Worm (Caenorhabditis elegans) whole organism, L4 larva: ENCODE data around the gene F49C5.9.
"Not testable (repeated sequence)": the region's sequence is repeated elsewhere in the genome, so short reads cannot be mapped to it uniquely, and the experiment has no call there.

ENCODE experiments used
- F26F4.8 ChIP-seq: fragments of 200-800 bp; sonication (Bioruptor generic); conservative IDR thresholded peaks from 2 replicates; pipeline ENCODE4 v1.3.6; 2022; ENCODE audit warnings: missing genetic modification characterization, missing compliant biosample characterization
- F37D6.2 ChIP-seq: sonication (generic microtip); optimal IDR thresholded peaks from 2 replicates; lab custom pipeline; 2016; ENCODE audit warnings: mild to moderate bottlenecking, missing genetic modification characterization, missing compliant biosample characterization
- R02D3.7 ChIP-seq: fragments of 150-350 bp; sonication (generic microtip); optimal IDR thresholded peaks from 3 replicates; lab custom pipeline; 2014; ENCODE audit warnings: missing biosample characterization, missing genetic modification characterization
- T20F7.1 ChIP-seq: fragments of 200-800 bp; sonication (Bioruptor generic); optimal IDR thresholded peaks from 2 replicates; lab custom pipeline; 2018; ENCODE audit warnings: mild to moderate bottlenecking, missing genetic modification characterization, missing compliant biosample characterization
- T26A8.4 ChIP-seq: fragments of 200-800 bp; sonication (Bioruptor generic); IDR thresholded peaks from 2 replicates; pipeline ENCODE4 v1.3.6; 2022; ENCODE audit warnings: missing genetic modification characterization, missing compliant biosample characterization
- Y48G9A.11 ChIP-seq: fragments of 200-800 bp; sonication (Bioruptor generic); IDR thresholded peaks from 2 replicates; pipeline ENCODE4 v1.3.6; 2022; ENCODE audit warnings: missing genetic modification reagents, missing genetic modification characterization, missing compliant biosample characterization
- aha-1 ChIP-seq: fragments of 150-350 bp; peaks from one replicate; lab custom pipeline; 2014; ENCODE audit warnings: missing biosample characterization, missing genetic modification characterization
- aly-2 ChIP-seq: sonication (generic microtip); optimal IDR thresholded peaks from 2 replicates; lab custom pipeline; 2018; ENCODE audit warnings: missing biosample characterization, missing genetic modification characterization
- ceh-20 ChIP-seq: fragments of 200-800 bp; sonication (Bioruptor generic); IDR thresholded peaks from 2 replicates; pipeline ENCODE4 v1.3.6; 2022; ENCODE audit warnings: missing genetic modification reagents, missing genetic modification characterization, missing compliant biosample characterization
- ceh-28 ChIP-seq: fragments of 150-350 bp; optimal IDR thresholded peaks from 2 replicates; lab custom pipeline; 2014; ENCODE audit warnings: missing biosample characterization, missing genetic modification reagents, missing genetic modification characterization
- daf-12 ChIP-seq: fragments of 150-350 bp; optimal IDR thresholded peaks from 2 replicates; lab custom pipeline; 2014; ENCODE audit warnings: missing biosample characterization, missing genetic modification reagents, missing genetic modification characterization
- daf-8 ChIP-seq: fragments of 200-800 bp; sonication (Bioruptor generic); IDR thresholded peaks from 2 replicates; pipeline ENCODE4 v1.3.6; 2022; ENCODE audit warnings: missing genetic modification characterization, missing compliant biosample characterization
- dmd-6 ChIP-seq: fragments of 200-800 bp; sonication (Bioruptor generic); IDR thresholded peaks from 2 replicates; pipeline ENCODE4 v1.3.6; 2022; ENCODE audit warnings: missing genetic modification reagents, missing genetic modification characterization, missing compliant biosample characterization
- egl-43 ChIP-seq: fragments of 200-800 bp; sonication (Bioruptor generic); IDR thresholded peaks from 2 replicates; pipeline ENCODE4 v1.3.6; 2022; ENCODE audit warnings: missing genetic modification reagents, missing genetic modification characterization, missing compliant biosample characterization
- hif-1 ChIP-seq, 2 experiments: sonication (generic microtip); optimal IDR thresholded peaks; 2 replicates each; lab custom pipeline; 2016 to 2017; ENCODE audit warnings: missing compliant biosample characterization in 2 of 2, missing genetic modification characterization in 2 of 2, missing genetic modification reagents in 2 of 2, missing genotype in 2 of 2, mild to moderate bottlenecking in 1 of 2
- hlh-11 ChIP-seq: fragments of 200-800 bp; sonication (Bioruptor generic); optimal IDR thresholded peaks from 2 replicates; lab custom pipeline; 2018; ENCODE audit warnings: mild to moderate bottlenecking, missing genetic modification characterization, missing compliant biosample characterization
- hlh-30 ChIP-seq: sonication (generic microtip); optimal IDR thresholded peaks from 2 replicates; lab custom pipeline; 2017; ENCODE audit warnings: antibody characterized with exemption, mild to moderate bottlenecking, missing genetic modification characterization, missing compliant biosample characterization; ENCODE audit not compliant: insufficient read depth
- hmg-1.1 ChIP-seq: fragments of 200-800 bp; sonication (Bioruptor generic); IDR thresholded peaks from 2 replicates; pipeline ENCODE4 v1.3.6; 2022; ENCODE audit warnings: missing genetic modification reagents, missing genetic modification characterization, missing compliant biosample characterization
- lin-1 ChIP-seq: fragments of 200-800 bp; sonication (Bioruptor generic); IDR thresholded peaks from 2 replicates; pipeline ENCODE4 v1.3.6; 2022; ENCODE audit warnings: missing genetic modification reagents, missing genetic modification characterization, missing compliant biosample characterization
- lin-38 ChIP-seq: fragments of 200-800 bp; sonication (Bioruptor generic); IDR thresholded peaks from 2 replicates; pipeline ENCODE4 v1.3.6; 2022; ENCODE audit warnings: missing genetic modification reagents, missing genetic modification characterization, missing compliant biosample characterization
- lin-39 ChIP-seq: fragments of 150-350 bp; optimal IDR thresholded peaks from 2 replicates; lab custom pipeline; 2014; ENCODE audit warnings: missing biosample characterization, missing genetic modification reagents, missing genetic modification characterization
- lsy-2 ChIP-seq, 2 experiments: fragments of 150-350 bp in 1 of 2; sonication (generic microtip) in 1 of 2; optimal IDR thresholded peaks; 2 replicates each; lab custom pipeline; 2014 to 2017; ENCODE audit warnings: missing biosample characterization in 2 of 2, missing genetic modification characterization in 2 of 2
- madf-5 ChIP-seq, 2 experiments: fragments of 200-800 bp; sonication (Bioruptor generic); IDR thresholded peaks; 2 replicates each; pipeline ENCODE4 v1.3.6; 2022; ENCODE audit warnings: missing compliant biosample characterization in 2 of 2, missing genetic modification characterization in 2 of 2
- madf-9 ChIP-seq: fragments of 200-800 bp; sonication (Bioruptor generic); conservative IDR thresholded peaks from 2 replicates; pipeline ENCODE4 v1.3.6; 2022; ENCODE audit warnings: missing genetic modification reagents, missing genetic modification characterization, missing compliant biosample characterization
- mxl-3 ChIP-seq: fragments of 200-800 bp; sonication (Bioruptor generic); optimal IDR thresholded peaks from 2 replicates; lab custom pipeline; 2018; ENCODE audit warnings: mild to moderate bottlenecking, missing genetic modification characterization, missing compliant biosample characterization
- nhr-10 ChIP-seq: fragments of 150-350 bp; optimal IDR thresholded peaks from 2 replicates; lab custom pipeline; 2014; ENCODE audit warnings: missing biosample characterization, missing genetic modification characterization
- nhr-11 ChIP-seq: fragments of 150-350 bp; optimal IDR thresholded peaks from 2 replicates; lab custom pipeline; 2014; ENCODE audit warnings: missing biosample characterization, missing genetic modification characterization
- nhr-25 ChIP-seq: sonication (generic microtip); optimal IDR thresholded peaks from 2 replicates; lab custom pipeline; 2017; ENCODE audit warnings: missing genetic modification characterization, mild to moderate bottlenecking, missing compliant biosample characterization, antibody characterized with exemption, moderate library complexity, borderline replicate concordance; ENCODE audit not compliant: insufficient read depth
- nhr-48 ChIP-seq: sonication (generic microtip); optimal IDR thresholded peaks from 2 replicates; lab custom pipeline; 2016; ENCODE audit warnings: mild to moderate bottlenecking, missing genetic modification characterization, missing compliant biosample characterization
- nhr-6 ChIP-seq: fragments of 150-350 bp; optimal IDR thresholded peaks from 2 replicates; lab custom pipeline; 2014; ENCODE audit warnings: missing biosample characterization, missing genetic modification characterization
- nhr-76 ChIP-seq: fragments of 150-350 bp; optimal IDR thresholded peaks from 2 replicates; lab custom pipeline; 2014; ENCODE audit warnings: missing biosample characterization, missing genetic modification characterization
- pha-4 ChIP-seq, 2 experiments: fragments of 150-350 bp in 1 of 2; fragments of 200-800 bp in 1 of 2; sonication (Bioruptor generic) in 1 of 2; IDR thresholded peaks in 1 of 2; optimal IDR thresholded peaks in 1 of 2; 2 replicates each; pipeline versions ENCODE4 v1.3.6 to Lab custom; 2014 to 2022; ENCODE audit warnings: missing genetic modification characterization in 2 of 2, missing genetic modification reagents in 2 of 2, missing biosample characterization in 1 of 2, missing compliant biosample characterization in 1 of 2
- php-3 ChIP-seq: fragments of 200-800 bp; sonication (Bioruptor generic); IDR thresholded peaks from 2 replicates; pipeline ENCODE4 v1.3.6; 2022; ENCODE audit warnings: missing genetic modification reagents, missing genetic modification characterization, missing compliant biosample characterization
- pqm-1 ChIP-seq: sonication (generic microtip); optimal IDR thresholded peaks from 2 replicates; lab custom pipeline; 2017; ENCODE audit warnings: missing biosample characterization, missing genetic modification characterization
- spr-1 ChIP-seq: sonication (generic microtip); optimal IDR thresholded peaks from 2 replicates; lab custom pipeline; 2016; ENCODE audit warnings: mild to moderate bottlenecking, missing genetic modification characterization, missing compliant biosample characterization
- tag-97 ChIP-seq: fragments of 200-800 bp; sonication (Bioruptor generic); IDR thresholded peaks from 2 replicates; pipeline ENCODE4 v1.3.6; 2022; ENCODE audit warnings: missing genetic modification characterization, missing compliant biosample characterization
- tra-1 ChIP-seq: fragments of 200-800 bp; sonication (Bioruptor generic); IDR thresholded peaks from 2 replicates; pipeline ENCODE4 v1.3.6; 2022; ENCODE audit warnings: missing genetic modification reagents, missing genetic modification characterization, missing compliant biosample characterization
- unc-62 ChIP-seq, 3 experiments: fragments of 150-350 bp in 1 of 3; sonication (generic microtip); optimal IDR thresholded peaks in 2 of 3; peaks in 1 of 3; 1 replicate in 1 of 3; 2 replicates in 2 of 3; lab custom pipeline; 2014 to 2017; ENCODE audit warnings: missing biosample characterization in 3 of 3, missing genetic modification characterization in 3 of 3, missing genetic modification reagents in 3 of 3, missing genotype in 1 of 3
- zfp-3 ChIP-seq: fragments of 200-800 bp; sonication (Bioruptor generic); conservative IDR thresholded peaks from 2 replicates; pipeline ENCODE4 v1.3.6; 2022; ENCODE audit warnings: missing genetic modification reagents, missing genetic modification characterization, missing compliant biosample characterization
- zip-11 ChIP-seq: fragments of 200-800 bp; sonication (Bioruptor generic); IDR thresholded peaks from 2 replicates; pipeline ENCODE4 v1.3.6; 2022; ENCODE audit warnings: missing genetic modification characterization, missing compliant biosample characterization
- ztf-11 ChIP-seq: fragments of 150-350 bp; optimal IDR thresholded peaks from 2 replicates; lab custom pipeline; 2014; ENCODE audit warnings: missing biosample characterization, missing genetic modification characterization

The F49C5.9 gene

DNA sequence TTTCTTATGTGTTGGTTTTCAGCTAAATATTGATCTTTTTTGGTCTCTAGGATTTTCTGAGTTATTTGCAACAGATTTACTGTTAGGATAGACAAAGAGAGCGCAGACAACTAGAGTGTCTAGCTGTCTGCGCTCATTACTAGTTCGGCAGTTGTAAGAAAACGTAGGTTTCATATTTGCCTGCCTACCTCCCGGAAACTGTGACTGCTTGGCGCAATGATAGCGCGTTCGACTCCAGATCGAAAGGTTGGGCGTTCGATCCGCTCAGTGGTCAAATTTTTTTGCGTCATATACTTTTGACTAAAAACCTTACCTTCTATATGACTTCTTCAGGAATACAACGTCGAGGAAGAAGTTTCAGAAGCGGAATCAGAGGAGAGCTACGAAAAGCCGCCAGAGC lies 5.0 kb downstream of the F49C5.9 start:
- no peak for TF ChIP-seq madf-9 (GFP tag; lab: Robert Waterston, UW)
- TF ChIP-seq R02D3.7: no peak
- no peak for TF ChIP-seq daf-12 (tag; lab: Kevin White, UChicago)
- no peak for TF ChIP-seq F26F4.8
- TF ChIP-seq hlh-11 (tag; lab: Kevin White, UChicago): no peak
- TF ChIP-seq mxl-3 (GFP tag; lab: Kevin White, UChicago): no peak
- TF ChIP-seq egl-43: peak; percentile 42; the same call in 1 of the 2 replicates
- TF ChIP-seq madf-5 (GFP tag; IDR thresholded peaks at IDR 0.05; lab: Robert Waterston, UW): no peak
- no peak for TF ChIP-seq nhr-11
- no peak for TF ChIP-seq spr-1 (tag; lab: Kevin White, UChicago)
- TF ChIP-seq pha-4 (GFP tag; IDR thresholded peaks at IDR 0.05; lab: Robert Waterston, UW): no peak
- TF ChIP-seq pha-4 (tag; optimal IDR thresholded peaks at IDR 0.05; lab: Kevin White, UChicago): no peak
- peak in 1 of 2 experiments; percentile 89 for TF ChIP-seq unc-62 (GFP tag; optimal IDR thresholded peaks at IDR 0.05 in 1 of 2; lab: Kevin White, UChicago)
- TF ChIP-seq unc-62 (tag; optimal IDR thresholded peaks at IDR 0.05; lab: Kevin White, UChicago): no peak

DNA sequence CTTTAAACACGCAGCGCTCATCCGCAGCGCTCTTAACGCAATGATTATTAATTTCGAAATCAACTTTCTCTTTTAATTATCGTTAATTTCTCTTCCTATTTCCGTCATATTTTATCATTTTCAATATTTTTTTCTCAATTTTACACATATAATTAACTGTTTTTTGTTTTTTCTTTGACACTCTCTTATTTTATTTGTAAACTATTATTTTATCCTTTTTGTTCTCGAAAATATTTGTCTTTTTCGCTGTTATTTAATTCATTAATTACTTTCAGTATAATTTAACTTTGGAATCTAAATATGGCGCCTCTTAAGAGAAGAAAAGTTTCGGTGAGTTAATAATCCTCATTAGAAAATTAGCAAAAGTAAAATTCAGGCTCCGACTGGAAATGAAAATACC lies 8.2 kb downstream of the F49C5.9 start, which contains the start of gene F49C5.3:
Gene F49C5.3, plus strand, starts transcription at position 301 of the 400 bp plus-strand sequence.
- not testable (repeated sequence) for TF ChIP-seq nhr-6 (tag; lab: Kevin White, UChicago); php-3 (GFP tag; lab: Robert Waterston, UW); T20F7.1 (GFP tag; lab: Kevin White, UChicago)

DNA sequence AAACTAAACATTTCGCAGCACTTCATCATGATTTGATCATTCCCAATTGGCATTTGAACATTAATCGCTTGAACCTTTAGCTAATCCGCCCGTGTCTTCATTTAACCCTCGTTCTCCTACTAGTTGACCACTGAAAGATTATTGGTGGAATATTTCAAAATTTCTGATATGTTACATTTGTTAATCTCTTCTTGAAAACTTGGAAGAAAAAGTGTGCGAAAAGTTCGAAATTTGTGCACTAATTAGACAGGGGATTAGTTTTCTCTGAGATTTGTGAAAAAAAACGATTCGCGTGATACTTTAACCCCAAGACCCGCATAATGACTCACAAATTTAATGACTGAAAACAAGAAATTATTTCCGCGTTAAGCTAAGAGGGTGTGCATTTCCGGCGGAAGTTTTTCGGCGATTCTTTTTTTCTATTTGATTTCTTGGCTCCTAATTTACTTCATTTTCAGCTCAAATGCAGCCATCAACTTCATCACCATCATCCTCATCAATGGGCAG lies 9.1 kb downstream of the F49C5.9 start, which contains the start of gene nimk-1:
Gene nimk-1, plus strand, starts transcription at position 457 of the 507 bp plus-strand sequence.
- no peak for TF ChIP-seq zip-11 (GFP tag; lab: Robert Waterston, UW)
- no peak for TF ChIP-seq pqm-1 (tag; lab: Kevin White, UChicago)
- TF ChIP-seq nhr-25 (tag; lab: Kevin White, UChicago): no peak

- TF ChIP-seq hlh-30 (tag; lab: Kevin White, UChicago) (no peak), F37D6.2 (tag; lab: Kevin White, UChicago) (no peak), nhr-48 (tag; lab: Kevin White, UChicago) (no peak), daf-8 (no peak), ceh-20 (no peak), tra-1 (GFP tag; lab: Robert Waterston, UW) (no peak)
These were observed 13.5 kb downstream of the F49C5.9 start, which contains the start of gene srx-120 for ce11 chrII:12530958-12531357. srx-120 (plus strand) TSS chrII:12531258.

ce11 chrII:12527947-12528346 lies 16.5 kb downstream of the F49C5.9 start, which contains the start of gene srx-119:
srx-119 (plus strand) TSS chrII:12528247.
- TF ChIP-seq egl-43 (no peak), lin-38 (GFP tag; lab: Robert Waterston, UW) (no peak), dmd-6 (GFP tag; lab: Robert Waterston, UW) (no peak), aly-2 (no peak), zfp-3 (GFP tag; lab: Robert Waterston, UW) (no peak), nhr-10 (no peak), daf-8 (no peak), nhr-76 (tag; lab: Kevin White, UChicago) (no peak), hlh-11 (tag; lab: Kevin White, UChicago) (no peak), ceh-28 (no peak), tag-97 (GFP tag; lab: Robert Waterston, UW) (no peak), lin-39 (tag; lab: Kevin White, UChicago) (no peak), aha-1 (no peak), Y48G9A.11 (GFP tag; lab: Robert Waterston, UW) (no peak), lsy-2 (tag; optimal IDR thresholded peaks at IDR 0.05; lab: Kevin White, UChicago) (no peak), lin-1 (GFP tag; lab: Robert Waterston, UW) (no peak), T26A8.4 (GFP tag; lab: Robert Waterston, UW) (no peak), hmg-1.1 (GFP tag; lab: Robert Waterston, UW) (no peak), ztf-11 (no peak), hif-1 (tag; optimal IDR thresholded peaks at IDR 0.05; lab: Kevin White, UChicago) (no peak)
